Worm (Caenorhabditis elegans): ENCODE data around the gene glb-25.

glb-25 gene

ce11 chrV:1921321-1921720 lies 16.7 kb upstream of the glb-25 start, which contains the start of gene gst-37:
Gene gst-37, plus strand, starts transcription at chrV:1921621.
- TF ChIP-seq cog-1 (tag; optimal IDR thresholded peaks at IDR 0.05): no peak
- TF ChIP-seq tab-1 (GFP tag; IDR thresholded peaks at IDR 0.05): no peak
- TF ChIP-seq klf-2 (GFP tag; conservative IDR thresholded peaks at IDR 0.05): no peak
- no peak for TF ChIP-seq ztf-29 (GFP tag; IDR thresholded peaks at IDR 0.05)
- TF ChIP-seq med-1 (GFP tag; optimal IDR thresholded peaks at IDR 0.05; ENCODE audit: insufficient read depth): no peak
- no peak for TF ChIP-seq flt-1 (GFP tag; IDR thresholded peaks at IDR 0.05)
- no peak for TF ChIP-seq T22C8.4 (GFP tag; IDR thresholded peaks at IDR 0.05)

- TF ChIP-seq tab-1 (GFP tag; IDR thresholded peaks at IDR 0.05): no peak
- no peak for TF ChIP-seq ztf-29 (GFP tag; IDR thresholded peaks at IDR 0.05)
- TF ChIP-seq flt-1 (GFP tag; IDR thresholded peaks at IDR 0.05): no peak
Observed at ce11 chrV:1925487-1925886, 12.6 kb upstream of the glb-25 start, which contains the start of gene T06A1.1. Gene T06A1.1, minus strand, starts transcription at chrV:1925587.

- no peak for TF ChIP-seq cog-1 (tag; optimal IDR thresholded peaks at IDR 0.05)
Observed at ce11 chrV:1927015-1927414, 11.0 kb upstream of the glb-25 start, which contains the start of gene T06A1.5. Gene T06A1.5, plus strand, starts transcription at chrV:1927223.

- no peak for TF ChIP-seq T22C8.4 (GFP tag; IDR thresholded peaks at IDR 0.05)
- TF ChIP-seq ztf-23 (GFP tag; IDR thresholded peaks at IDR 0.05): no peak
- no peak for TF ChIP-seq klf-2 (GFP tag; conservative IDR thresholded peaks at IDR 0.05)
- no peak for TF ChIP-seq flt-1 (GFP tag; IDR thresholded peaks at IDR 0.05)
- TF ChIP-seq med-1 (GFP tag; optimal IDR thresholded peaks at IDR 0.05; ENCODE audit: insufficient read depth): no peak
- TF ChIP-seq ztf-29 (GFP tag; IDR thresholded peaks at IDR 0.05): no peak
- TF ChIP-seq tab-1 (GFP tag; IDR thresholded peaks at IDR 0.05): no peak
Observed at ce11 chrV:1928473-1928872, 9.6 kb upstream of the glb-25 start.

ce11 chrV:1935494-1935893 lies 2.6 kb upstream of the glb-25 start:
- no peak for TF ChIP-seq cog-1 (tag; optimal IDR thresholded peaks at IDR 0.05)

- TF ChIP-seq ref-1 (GFP tag; conservative IDR thresholded peaks at IDR 0.05) (no peak), cog-1 (tag; optimal IDR thresholded peaks at IDR 0.05) (no peak)
Observed at ce11 chrV:1940472-1941221, 2.6 kb downstream of the glb-25 start.

- TF ChIP-seq klf-2 (GFP tag; conservative IDR thresholded peaks at IDR 0.05) (no peak), ref-1 (GFP tag; conservative IDR thresholded peaks at IDR 0.05) (no peak), med-1 (GFP tag; optimal IDR thresholded peaks at IDR 0.05; ENCODE audit: insufficient read depth) (no peak), ztf-29 (GFP tag; IDR thresholded peaks at IDR 0.05) (no peak), T22C8.4 (GFP tag; IDR thresholded peaks at IDR 0.05) (no peak), tab-1 (GFP tag; IDR thresholded peaks at IDR 0.05) (no peak), cog-1 (tag; optimal IDR thresholded peaks at IDR 0.05) (no peak), ztf-23 (GFP tag; IDR thresholded peaks at IDR 0.05) (no peak), flt-1 (GFP tag; IDR thresholded peaks at IDR 0.05) (no peak)
Observed at ce11 chrV:1943465-1943864, 5.4 kb downstream of the glb-25 start.

ce11 chrV:1945875-1946274 lies 7.8 kb downstream of the glb-25 start:
- TF ChIP-seq ref-1 (GFP tag; conservative IDR thresholded peaks at IDR 0.05): no peak
- no peak for TF ChIP-seq tab-1 (GFP tag; IDR thresholded peaks at IDR 0.05)
- TF ChIP-seq flt-1 (GFP tag; IDR thresholded peaks at IDR 0.05): no peak
- TF ChIP-seq med-1 (GFP tag; optimal IDR thresholded peaks at IDR 0.05; ENCODE audit: insufficient read depth): no peak
- TF ChIP-seq T22C8.4 (GFP tag; IDR thresholded peaks at IDR 0.05): no peak
- TF ChIP-seq cog-1 (tag; optimal IDR thresholded peaks at IDR 0.05): no peak
- no peak for TF ChIP-seq ztf-29 (GFP tag; IDR thresholded peaks at IDR 0.05)
- TF ChIP-seq ztf-23 (GFP tag; IDR thresholded peaks at IDR 0.05): no peak
- no peak for TF ChIP-seq klf-2 (GFP tag; conservative IDR thresholded peaks at IDR 0.05)

ce11 chrV:1955246-1955645 lies 17.2 kb downstream of the glb-25 start:
- TF ChIP-seq tab-1 (GFP tag; IDR thresholded peaks at IDR 0.05) (no peak), T22C8.4 (GFP tag; IDR thresholded peaks at IDR 0.05) (no peak), ztf-29 (GFP tag; IDR thresholded peaks at IDR 0.05) (no peak), flt-1 (GFP tag; IDR thresholded peaks at IDR 0.05) (no peak), ref-1 (GFP tag; conservative IDR thresholded peaks at IDR 0.05) (no peak)

- TF ChIP-seq ztf-23 (GFP tag; IDR thresholded peaks at IDR 0.05) (no peak), med-1 (GFP tag; optimal IDR thresholded peaks at IDR 0.05; ENCODE audit: insufficient read depth) (no peak), flt-1 (GFP tag; IDR thresholded peaks at IDR 0.05) (no peak), cog-1 (tag; optimal IDR thresholded peaks at IDR 0.05) (no peak), T22C8.4 (GFP tag; IDR thresholded peaks at IDR 0.05) (no peak), tab-1 (GFP tag; IDR thresholded peaks at IDR 0.05) (no peak), ztf-29 (GFP tag; IDR thresholded peaks at IDR 0.05) (no peak), klf-2 (GFP tag; conservative IDR thresholded peaks at IDR 0.05) (no peak), ref-1 (GFP tag; conservative IDR thresholded peaks at IDR 0.05) (no peak)
Observed at ce11 chrV:1957110-1957509, 19.0 kb downstream of the glb-25 start, which contains the start of gene fipr-25. Gene fipr-25, plus strand, starts transcription at chrV:1957410.

- TF ChIP-seq ztf-29 (GFP tag; IDR thresholded peaks at IDR 0.05) (no peak), flt-1 (GFP tag; IDR thresholded peaks at IDR 0.05) (no peak), T22C8.4 (GFP tag; IDR thresholded peaks at IDR 0.05) (no peak), med-1 (GFP tag; optimal IDR thresholded peaks at IDR 0.05; ENCODE audit: insufficient read depth) (no peak), klf-2 (GFP tag; conservative IDR thresholded peaks at IDR 0.05) (no peak), cog-1 (tag; optimal IDR thresholded peaks at IDR 0.05) (no peak), ref-1 (GFP tag; conservative IDR thresholded peaks at IDR 0.05) (no peak), tab-1 (GFP tag; IDR thresholded peaks at IDR 0.05) (no peak), ztf-23 (GFP tag; IDR thresholded peaks at IDR 0.05) (no peak)
Observed at ce11 chrV:1961453-1961852, 23.4 kb downstream of the glb-25 start, which contains the start of gene Y40B10B.1. Gene Y40B10B.1, minus strand, starts transcription at chrV:1961553.
